Fruit fly (Drosophila melanogaster) whole organism, adult: ENCODE results near the gene CG34408.

ENCODE experiments used
- CG11617 ChIP-seq: fragments of 200-800 bp; sonication (Bioruptor generic); optimal IDR thresholded peaks from 2 replicates; lab custom pipeline; 2017; ENCODE audit warnings: mild to moderate bottlenecking, missing biosample characterization, missing genetic modification reagents, missing genetic modification characterization
- CG12768 ChIP-seq: fragments of 200-800 bp; sonication (Bioruptor generic); optimal IDR thresholded peaks from 2 replicates; lab custom pipeline; 2017; ENCODE audit warnings: missing biosample characterization, missing genetic modification characterization, mild to moderate bottlenecking, moderate library complexity, missing genetic modification reagents
- CG14711 ChIP-seq: fragments of 200-800 bp; sonication (Bioruptor generic); optimal IDR thresholded peaks from 2 replicates; lab custom pipeline; 2018; ENCODE audit warnings: missing biosample characterization, mild to moderate bottlenecking, missing genetic modification characterization, moderate library complexity
- CG1620 ChIP-seq: fragments of 200-800 bp; sonication (Bioruptor generic); optimal IDR thresholded peaks from 2 replicates; lab custom pipeline; 2016; ENCODE audit warnings: missing biosample characterization, missing genetic modification characterization
- CG33017 ChIP-seq: fragments of 200-800 bp; sonication (Bioruptor generic); optimal IDR thresholded peaks from 2 replicates; lab custom pipeline; 2018; ENCODE audit warnings: missing biosample characterization, mild to moderate bottlenecking, missing genetic modification characterization, moderate library complexity
- CG5204 ChIP-seq: fragments of 200-800 bp; sonication (Bioruptor generic); optimal IDR thresholded peaks from 2 replicates; lab custom pipeline; 2016; ENCODE audit warnings: missing biosample characterization, missing genetic modification characterization
- CG7045 ChIP-seq: fragments of 200-800 bp; sonication (Bioruptor generic); optimal IDR thresholded peaks from 2 replicates; lab custom pipeline; 2017; ENCODE audit warnings: missing biosample characterization, mild to moderate bottlenecking, missing genetic modification characterization
- CG7101 ChIP-seq: fragments of 200-800 bp; sonication (Bioruptor generic); optimal IDR thresholded peaks from 2 replicates; lab custom pipeline; 2018; ENCODE audit warnings: missing biosample characterization, mild to moderate bottlenecking, missing genetic modification characterization, moderate library complexity
- Clk ChIP-seq: fragments of 200-800 bp; sonication (Bioruptor generic); optimal IDR thresholded peaks from 2 replicates; lab custom pipeline; 2017; ENCODE audit warnings: missing biosample characterization, missing genetic modification characterization
- Crg-1 ChIP-seq: fragments of 200-800 bp; sonication (Bioruptor generic); optimal IDR thresholded peaks from 2 replicates; lab custom pipeline; 2016; ENCODE audit warnings: missing biosample characterization, missing genetic modification characterization
- Hr96 ChIP-seq: fragments of 200-800 bp; sonication (Bioruptor generic); optimal IDR thresholded peaks from 2 replicates; lab custom pipeline; 2016; ENCODE audit warnings: missing biosample characterization, missing genetic modification characterization
- Mnt ChIP-seq: fragments of 200-800 bp; sonication (Bioruptor generic); optimal IDR thresholded peaks from 2 replicates; lab custom pipeline; 2016; ENCODE audit warnings: missing biosample characterization, mild to moderate bottlenecking, missing genetic modification characterization
- bab1 ChIP-seq: fragments of 200-800 bp; sonication (Bioruptor generic); optimal IDR thresholded peaks from 3 replicates; lab custom pipeline; 2019; ENCODE audit warnings: missing biosample characterization, mild to moderate bottlenecking, missing genetic modification characterization, moderate library complexity
- cic ChIP-seq: fragments of 200-800 bp; sonication (Bioruptor generic); optimal IDR thresholded peaks from 2 replicates; lab custom pipeline; 2017; ENCODE audit warnings: missing biosample characterization, mild to moderate bottlenecking, missing genetic modification characterization, moderate library complexity
- cnc ChIP-seq, 2 experiments: fragments of >200 bp; optimal IDR thresholded peaks; 2 replicates each; lab custom pipeline; 2017
- kay ChIP-seq: fragments of 200-800 bp; sonication (Bioruptor generic); peaks from one replicate; lab custom pipeline; 2016; ENCODE audit warnings: missing biosample characterization, missing genetic modification characterization, borderline replicate concordance
- ovo ChIP-seq: fragments of 200-800 bp; sonication (Bioruptor generic); optimal IDR thresholded peaks from 2 replicates; lab custom pipeline; 2016; ENCODE audit warnings: missing biosample characterization, missing genetic modification characterization
- pad ChIP-seq: fragments of 200-800 bp; sonication (Bioruptor generic); optimal IDR thresholded peaks from 3 replicates; lab custom pipeline; 2017; ENCODE audit warnings: missing biosample characterization, missing genetic modification characterization, mild to moderate bottlenecking, moderate library complexity, missing genetic modification reagents
- tj ChIP-seq: fragments of 200-800 bp; sonication (Bioruptor generic); optimal IDR thresholded peaks from 3 replicates; lab custom pipeline; 2017; ENCODE audit warnings: missing biosample characterization, mild to moderate bottlenecking, missing genetic modification characterization, moderate library complexity
- toe ChIP-seq: fragments of 200-800 bp; sonication (Bioruptor generic); optimal IDR thresholded peaks from 2 replicates; lab custom pipeline; 2016; ENCODE audit warnings: missing biosample characterization, missing genetic modification characterization

The CG34408 gene

DNA sequence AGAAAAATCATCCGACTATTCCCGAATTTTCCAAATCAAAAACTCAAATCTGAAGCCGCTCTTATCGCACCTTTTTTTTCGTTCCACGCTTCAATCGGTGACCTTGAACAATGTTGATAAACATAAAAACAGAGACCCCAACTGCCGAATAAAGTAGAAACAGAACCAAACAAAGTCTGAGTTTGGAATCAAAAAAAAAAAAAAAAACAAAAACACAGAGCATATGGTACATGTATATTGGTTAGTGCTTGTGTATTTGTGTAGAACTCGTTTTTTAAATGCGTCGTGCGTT lies 44.0 kb downstream of the CG34408 start:
- no peak for TF ChIP-seq toe (GFP tag; lab: Kevin White, UChicago)
- TF ChIP-seq Crg-1 (GFP tag; lab: Kevin White, UChicago) = no peak

DNA sequence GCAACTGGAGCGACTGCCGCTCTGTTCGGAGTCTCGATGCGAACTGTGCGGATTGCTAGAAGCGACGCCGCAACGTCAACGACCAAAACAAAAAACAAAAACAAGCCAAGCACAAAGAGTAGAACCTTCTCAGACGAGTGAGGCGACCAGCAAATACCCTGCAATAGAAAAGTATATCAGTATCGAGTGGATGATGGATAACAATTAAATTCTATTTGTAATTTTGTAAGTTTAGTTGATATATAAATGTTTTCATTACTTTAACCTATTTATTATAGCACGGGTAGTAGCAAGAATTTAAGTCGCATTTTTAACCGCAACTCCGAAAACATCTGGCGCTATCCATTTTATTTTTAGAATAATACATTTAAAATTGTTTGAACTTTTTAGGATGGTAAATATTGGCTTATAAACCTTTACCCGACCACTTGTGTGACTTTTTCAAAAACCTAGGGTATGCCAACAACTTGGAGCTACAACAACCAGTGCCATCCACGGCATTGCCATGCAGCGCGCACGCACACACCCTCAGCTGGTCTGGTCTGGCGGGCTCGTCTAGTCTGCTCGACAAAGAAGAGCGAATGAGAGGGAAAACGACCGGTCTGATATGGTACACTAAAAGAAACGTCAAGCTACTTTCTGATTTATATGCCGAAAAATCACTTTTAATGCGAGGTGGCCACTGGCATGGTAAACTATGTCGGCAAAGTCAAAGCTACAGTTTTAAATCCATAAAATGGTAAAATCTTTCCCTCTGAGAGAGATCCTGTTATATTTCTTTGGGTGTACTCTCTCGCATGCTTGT lies 45.5 kb downstream of the CG34408 start, which contains the start of gene CG12643:
Gene CG12643 (minus strand): TSS at position 51 of the 805 bp plus-strand sequence.
- TF ChIP-seq CG7045 (GFP tag; lab: Kevin White, UChicago) = peak; percentile 66
- peak; percentile 61 for TF ChIP-seq Mnt (GFP tag; lab: Kevin White, UChicago)
- peak; percentile 64 for TF ChIP-seq bab1 (GFP tag; lab: Kevin White, UChicago)
- peak; percentile 73 for TF ChIP-seq kay (GFP tag; lab: Kevin White, UChicago)
- peak; percentile 27 for TF ChIP-seq toe (GFP tag; lab: Kevin White, UChicago)
- TF ChIP-seq CG12768 (GFP tag; lab: Kevin White, UChicago) = peak; percentile 70
- peak; percentile 77 for TF ChIP-seq Hr96 (GFP tag; lab: Kevin White, UChicago)
- peak; percentile 75 for TF ChIP-seq pad
- no peak for TF ChIP-seq cnc (optimal IDR thresholded peaks at IDR 0.05; lab: Kevin White, UChicago)
- peak; percentile 72 for TF ChIP-seq CG5204 (GFP tag; lab: Kevin White, UChicago)
- TF ChIP-seq ovo (GFP tag; lab: Kevin White, UChicago) = no peak
- TF ChIP-seq tj (GFP tag; lab: Kevin White, UChicago) = peak; percentile 73
- peak; percentile 92 for TF ChIP-seq CG11617
- TF ChIP-seq CG33017 (tag; lab: Kevin White, UChicago) = peak; percentile 42
- peak; percentile 47 for TF ChIP-seq CG1620 (GFP tag; lab: Kevin White, UChicago)
- TF ChIP-seq CG7101 (tag; lab: Kevin White, UChicago) = peak; percentile 77
- peak; percentile 54 for TF ChIP-seq cic
- peak; percentile 18 for TF ChIP-seq Crg-1 (GFP tag; lab: Kevin White, UChicago)
- TF ChIP-seq CG14711 = peak; percentile 59
- peak; percentile 64 for TF ChIP-seq Clk (GFP tag; lab: Kevin White, UChicago)

DNA sequence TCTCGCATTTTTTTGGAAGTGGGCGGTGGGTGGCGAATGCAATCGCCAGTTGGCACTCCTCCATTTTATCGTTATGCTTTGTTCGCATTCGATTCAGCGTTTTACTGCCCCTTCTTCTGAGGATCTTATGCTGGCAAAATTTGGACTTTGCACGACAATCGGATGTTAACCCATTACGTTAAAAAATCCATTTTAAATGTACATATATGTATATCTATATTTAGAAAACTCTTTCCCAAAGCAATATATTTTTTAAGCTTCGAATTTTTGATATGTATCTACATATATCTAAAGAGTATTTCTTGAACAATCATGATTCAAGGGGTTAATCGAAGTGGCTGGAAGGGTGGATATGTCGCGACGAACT lies 46.1 kb downstream of the CG34408 start:
- TF ChIP-seq kay (GFP tag; lab: Kevin White, UChicago) (peak; percentile 28), CG7045 (GFP tag; lab: Kevin White, UChicago) (no peak)
